Worm (Caenorhabditis elegans) whole organism, L1 larva: ENCODE data around the gene nipi-4.

ENCODE experiments used
- ceh-82 ChIP-seq, 3 experiments: fragments of 150-350 bp in 1 of 3; sonication (generic microtip) in 2 of 3; optimal IDR thresholded peaks; 2 replicates each; lab custom pipeline; 2014 to 2017; ENCODE audit warnings: missing biosample characterization in 3 of 3, missing genetic modification characterization in 3 of 3
- elt-3 ChIP-seq, 6 experiments: fragments of 150-350 bp in 1 of 6; sonication (generic microtip); optimal IDR thresholded peaks; 2 replicates each; lab custom pipeline; 2017 to 2018; ENCODE audit warnings: missing biosample characterization in 6 of 6, missing genetic modification characterization in 6 of 6, inconsistent platforms in 1 of 6
- fos-1 ChIP-seq: fragments of 150-350 bp; optimal IDR thresholded peaks from 2 replicates; lab custom pipeline; 2014; ENCODE audit warnings: missing biosample characterization, missing genetic modification characterization
- irx-1 ChIP-seq: sonication (generic microtip); optimal IDR thresholded peaks from 2 replicates; lab custom pipeline; 2016; ENCODE audit warnings: missing genetic modification characterization, missing compliant biosample characterization
- lin-15B ChIP-seq: fragments of 150-350 bp; sonication (generic microtip); optimal IDR thresholded peaks from 3 replicates; lab custom pipeline; 2014; ENCODE audit warnings: missing biosample characterization, missing genetic modification characterization
- nhr-11 ChIP-seq: fragments of 150-350 bp; optimal IDR thresholded peaks from 2 replicates; lab custom pipeline; 2014; ENCODE audit warnings: missing biosample characterization, missing genetic modification characterization
- nhr-28 ChIP-seq: fragments of 150-350 bp; optimal IDR thresholded peaks from 2 replicates; lab custom pipeline; 2014; ENCODE audit warnings: missing biosample characterization, missing genetic modification characterization
- pqm-1 ChIP-seq: sonication (generic microtip); optimal IDR thresholded peaks from 3 replicates; lab custom pipeline; 2017; ENCODE audit warnings: missing biosample characterization, missing genetic modification characterization
- snpc-4 ChIP-seq: fragments of 150-350 bp; optimal IDR thresholded peaks from 2 replicates; lab custom pipeline; 2014; ENCODE audit warnings: missing biosample characterization, missing genetic modification characterization
- sptf-1 ChIP-seq: fragments of 150-350 bp; optimal IDR thresholded peaks from 2 replicates; lab custom pipeline; 2014; ENCODE audit warnings: missing biosample characterization, missing genetic modification characterization
- unc-62 ChIP-seq: fragments of 150-350 bp; optimal IDR thresholded peaks from 2 replicates; lab custom pipeline; 2014; ENCODE audit warnings: missing biosample characterization, missing genetic modification reagents, missing genetic modification characterization

ce11 chrV:7864663-7865062, 5.9 kb downstream of the nipi-4 start, which contains the start of gene C37C3.11:
- no peak for TF ChIP-seq fos-1 (tag; lab: Kevin White, UChicago)
- no peak for TF ChIP-seq unc-62 (GFP tag; lab: Kevin White, UChicago)
- TF ChIP-seq snpc-4 (tag; lab: Kevin White, UChicago), result no peak
- no peak for TF ChIP-seq lin-15B
- TF ChIP-seq ceh-82 (tag; optimal IDR thresholded peaks at IDR 0.05; lab: Kevin White, UChicago), result no peak
- TF ChIP-seq irx-1 (tag; lab: Kevin White, UChicago), result no peak
- TF ChIP-seq nhr-28, result no peak
- TF ChIP-seq pqm-1 (tag; lab: Kevin White, UChicago), result no peak
- no peak for TF ChIP-seq elt-3 (tag; optimal IDR thresholded peaks at IDR 0.05; lab: Kevin White, UChicago)
- TF ChIP-seq nhr-11, result no peak
- TF ChIP-seq sptf-1, result no peak
